Worm (Caenorhabditis elegans) whole organism, early embryonic: ENCODE data around the gene Y39B6A.5.

Experiments used
- F13C5.2 ChIP-seq: sonication (generic microtip); optimal IDR thresholded peaks from 2 replicates; lab custom pipeline; 2017; ENCODE audit warnings: mild to moderate bottlenecking, missing genetic modification characterization, inconsistent platforms, missing compliant biosample characterization
- ama-1 ChIP-seq: fragments of 150-350 bp; optimal IDR thresholded peaks from 2 replicates; lab custom pipeline; 2014
- ceh-13 ChIP-seq: fragments of 200-800 bp; sonication (Bioruptor generic); optimal IDR thresholded peaks from 2 replicates; lab custom pipeline; 2018; ENCODE audit warnings: mild to moderate bottlenecking, missing genetic modification characterization, missing compliant biosample characterization
- ceh-36 ChIP-seq: sonication (generic microtip); optimal IDR thresholded peaks from 2 replicates; lab custom pipeline; 2016; ENCODE audit warnings: missing genetic modification characterization, inconsistent platforms, missing compliant biosample characterization
- ets-7 ChIP-seq: sonication (generic microtip); optimal IDR thresholded peaks from 2 replicates; lab custom pipeline; 2016; ENCODE audit warnings: missing genotype, missing genetic modification characterization, missing compliant biosample characterization
- flt-1 ChIP-seq: fragments of 200-800 bp; sonication (Bioruptor generic); IDR thresholded peaks from 2 replicates; pipeline ENCODE4 v1.3.6; 2022; ENCODE audit warnings: missing genetic modification characterization, missing compliant biosample characterization
- hmbx-1 ChIP-seq: sonication (generic microtip); optimal IDR thresholded peaks from 2 replicates; lab custom pipeline; 2016; ENCODE audit warnings: mild to moderate bottlenecking, missing genetic modification characterization, missing compliant biosample characterization
- hmg-4 ChIP-seq: fragments of 200-800 bp; sonication (Bioruptor generic); optimal IDR thresholded peaks from 2 replicates; lab custom pipeline; 2018; ENCODE audit warnings: mild to moderate bottlenecking, missing genetic modification characterization, missing compliant biosample characterization
- hnd-1 ChIP-seq: sonication (generic microtip); optimal IDR thresholded peaks from 2 replicates; lab custom pipeline; 2016; ENCODE audit warnings: missing genetic modification characterization, missing compliant biosample characterization
- pes-1 ChIP-seq: fragments of 200-800 bp; sonication (Bioruptor generic); IDR thresholded peaks from 2 replicates; pipeline ENCODE4 v1.3.6; 2022; ENCODE audit warnings: missing genetic modification reagents, missing genetic modification characterization, missing compliant biosample characterization
- scrt-1 ChIP-seq: fragments of 200-800 bp; sonication (Bioruptor generic); IDR thresholded peaks from 2 replicates; pipeline ENCODE4 v1.3.6; 2022; ENCODE audit warnings: missing genetic modification characterization, missing compliant biosample characterization
- sea-1 ChIP-seq: fragments of 200-800 bp; sonication (Bioruptor generic); conservative IDR thresholded peaks from 2 replicates; pipeline ENCODE4 v1.3.6; 2022; ENCODE audit warnings: missing genetic modification characterization, missing compliant biosample characterization
- tbx-37 ChIP-seq: fragments of 200-800 bp; sonication (Bioruptor generic); conservative IDR thresholded peaks from 2 replicates; pipeline ENCODE4 v1.3.6; 2022; ENCODE audit warnings: missing genetic modification reagents, missing genetic modification characterization, missing compliant biosample characterization
- tra-4 ChIP-seq: sonication (generic microtip); optimal IDR thresholded peaks from 2 replicates; lab custom pipeline; 2017; ENCODE audit warnings: missing genetic modification characterization, missing compliant biosample characterization

DNA sequence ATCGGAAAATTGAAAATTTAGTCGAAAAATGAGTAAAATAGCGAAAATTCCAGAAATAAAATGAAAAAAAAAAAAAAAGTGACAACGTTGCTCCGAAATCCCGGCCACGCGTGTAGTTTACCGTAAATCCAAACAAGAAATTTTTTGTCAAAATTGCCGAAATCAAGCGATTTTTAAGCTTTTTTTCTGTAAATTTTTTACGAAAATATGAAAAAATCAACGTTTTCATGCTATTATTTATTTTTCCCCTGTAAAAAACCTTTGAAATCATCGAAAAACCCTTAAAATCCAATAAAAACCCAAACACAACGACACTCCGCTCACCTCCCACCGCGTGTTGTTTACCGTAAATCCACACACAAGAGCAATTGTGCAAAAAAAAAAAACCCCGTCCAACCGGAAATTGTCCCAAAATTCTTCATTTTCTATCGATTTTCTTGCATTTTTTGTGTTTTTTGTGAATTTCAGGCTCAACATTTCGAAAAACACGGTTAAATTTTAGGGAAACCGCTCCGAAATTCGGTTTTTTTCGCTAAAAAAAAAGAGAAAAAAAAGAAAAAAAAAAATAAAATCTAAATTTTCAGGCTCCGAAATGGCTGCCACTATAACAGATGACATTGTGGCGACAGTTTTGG lies 31.4 kb upstream of the Y39B6A.5 start, which contains the start of the genes Y39B6A.3 and pph-5:
- TF ChIP-seq pes-1 (GFP tag; lab: Robert Waterston, UW): no peak
- TF ChIP-seq ceh-13 (GFP tag; lab: Kevin White, UChicago): no peak
- TF ChIP-seq tra-4 (tag; lab: Kevin White, UChicago): no peak
- TF ChIP-seq ama-1 (lab: Kevin White, UChicago): no peak
- TF ChIP-seq F13C5.2 (tag; lab: Kevin White, UChicago): peak; percentile 28
- no peak for TF ChIP-seq ets-7 (tag; lab: Kevin White, UChicago)
- TF ChIP-seq sea-1 (GFP tag; lab: Robert Waterston, UW): no peak
- TF ChIP-seq scrt-1: no peak
- TF ChIP-seq hnd-1 (tag; lab: Kevin White, UChicago): no peak
- TF ChIP-seq hmbx-1 (tag; lab: Kevin White, UChicago): no peak
- no peak for TF ChIP-seq ceh-36 (tag; lab: Kevin White, UChicago)
- TF ChIP-seq hmg-4: no peak
- no peak for TF ChIP-seq tbx-37 (GFP tag; lab: Robert Waterston, UW)
- TF ChIP-seq flt-1: no peak
